Fruit fly (Drosophila melanogaster): ENCODE measurements around the gene ppk21.

The ppk21 gene

DNA sequence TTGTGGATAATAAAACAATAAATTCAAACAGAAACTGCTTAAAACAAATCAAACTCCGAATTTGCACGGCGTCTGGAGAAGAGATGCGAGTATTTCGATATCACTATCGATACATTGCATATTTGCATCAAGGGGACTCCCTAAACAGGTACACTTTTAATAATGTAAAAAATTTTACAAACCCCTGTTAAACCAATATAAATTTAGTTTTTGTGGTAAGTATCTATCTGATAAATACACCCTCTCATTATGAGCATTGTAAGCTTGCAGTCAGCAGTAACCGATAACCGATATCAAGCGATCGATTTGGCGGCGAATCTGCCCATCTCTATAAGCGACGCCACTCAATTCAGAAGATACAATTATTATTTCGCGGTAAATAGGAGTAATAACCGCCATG, 10.8 kb downstream of the ppk21 start, which contains the start of the genes Bub3 and Cap-D2 (continued):
- TF ChIP-seq toy (GFP tag; IDR thresholded peaks at IDR 0.05) (no peak), Usf (GFP tag; optimal IDR thresholded peaks at IDR 0.05) (no peak), oc (tag; optimal IDR thresholded peaks at IDR 0.05) (peak; percentile 12), CG31441 (GFP tag; IDR thresholded peaks at IDR 0.05) (no peak), sob (GFP tag; IDR thresholded peaks at IDR 0.05) (peak; percentile 85), CG17829 (tag; optimal IDR thresholded peaks at IDR 0.05) (peak; percentile 49), br (optimal IDR thresholded peaks at IDR 0.05) (no peak), Hr3 (GFP tag; optimal IDR thresholded peaks at IDR 0.05) (peak; percentile 59), Tbp (GFP tag; optimal IDR thresholded peaks at IDR 0.05) (no peak), CG12236 (GFP tag; optimal IDR thresholded peaks at IDR 0.05) (peak; percentile 38), CG13624 (GFP tag; optimal IDR thresholded peaks at IDR 0.05) (peak; percentile 82), CG6813 (GFP tag; optimal IDR thresholded peaks at IDR 0.05) (no peak), Gug (GFP tag; IDR thresholded peaks at IDR 0.05) (peak; percentile 63; the same call in 3 of the 4 replicates), CG30020 (tag; optimal IDR thresholded peaks at IDR 0.05) (no peak), CG7786 (GFP tag; optimal IDR thresholded peaks at IDR 0.05) (peak; percentile 58), CG10321 (GFP tag; IDR thresholded peaks at IDR 0.05) (no peak), fd64A (GFP tag; optimal IDR thresholded peaks at IDR 0.05) (no peak), CG2712 (tag; optimal IDR thresholded peaks at IDR 0.05) (peak; percentile 73), H15 (GFP tag; IDR thresholded peaks at IDR 0.05) (no peak), CG8089 (GFP tag; optimal IDR thresholded peaks at IDR 0.05) (peak; percentile 73), B-H1 (GFP tag; IDR thresholded peaks at IDR 0.05) (peak; percentile 47; the same call in 2 of the 3 replicates), CG7839 (tag; optimal IDR thresholded peaks at IDR 0.05) (peak; percentile 64), Neu2 (GFP tag; optimal IDR thresholded peaks at IDR 0.05; ENCODE audit: borderline replicate concordance) (peak; percentile 12), CG17802 (tag; optimal IDR thresholded peaks at IDR 0.05) (peak; percentile 37), CG32767 (GFP tag; IDR thresholded peaks at IDR 0.05) (peak; percentile 26; the same call in 1 of the 2 replicates), stc (GFP tag; IDR thresholded peaks at IDR 0.05) (peak; percentile 27; the same call in 1 of the 2 replicates), Pdp1 (GFP tag; optimal IDR thresholded peaks at IDR 0.05) (peak; percentile 69 to 70), CG10565 (GFP tag; optimal IDR thresholded peaks at IDR 0.05) (peak; percentile 19), CG4617 (GFP tag; optimal IDR thresholded peaks at IDR 0.05; ENCODE audit: borderline replicate concordance) (peak; percentile 71), lola (GFP tag; optimal IDR thresholded peaks at IDR 0.05) (peak in 1 of 3 experiments; percentile 68), Doc3 (GFP tag; IDR thresholded peaks at IDR 0.05; ENCODE audit: partially characterized antibody) (peak; percentile 86), sim (GFP tag; IDR thresholded peaks at IDR 0.05) (no peak), CG13123 (GFP tag; optimal IDR thresholded peaks at IDR 0.05) (peak; percentile 47), danr (GFP tag; IDR thresholded peaks at IDR 0.05) (0 out of 2 replicates have a peak, but pooled peaks have one; percentile 12), zf30C (GFP tag; optimal IDR thresholded peaks at IDR 0.05) (no peak), ind (GFP tag; optimal IDR thresholded peaks at IDR 0.05) (peak; percentile 78), salm (tag; optimal IDR thresholded peaks at IDR 0.05) (no peak), CG4820 (GFP tag; optimal IDR thresholded peaks at IDR 0.05) (peak; percentile 77), CG8290 (GFP tag; optimal IDR thresholded peaks at IDR 0.05) (peak; percentile 88), CG8290 (tag; optimal IDR thresholded peaks at IDR 0.05) (peak in 1 of 2 experiments; percentile 27), Atf-2 (GFP tag; optimal IDR thresholded peaks at IDR 0.05) (peak; percentile 69), zfh1 (GFP tag; IDR thresholded peaks at IDR 0.05) (peak; percentile 46; the same call in 1 of the 3 replicates), CG1024 (GFP tag; IDR thresholded peaks at IDR 0.05) (peak; percentile 67; the same call in 1 of the 2 replicates), CG30403 (GFP tag; optimal IDR thresholded peaks at IDR 0.05) (peak; percentile 77), NK7.1 (GFP tag; optimal IDR thresholded peaks at IDR 0.05) (no peak), CG12659 (GFP tag; optimal IDR thresholded peaks at IDR 0.05) (peak; percentile 71), trem (tag; optimal IDR thresholded peaks at IDR 0.05) (peak; percentile 87), CG3838 (GFP tag; optimal IDR thresholded peaks at IDR 0.05) (no peak), CG8944 (GFP tag; optimal IDR thresholded peaks at IDR 0.05) (peak; percentile 78), CG2202 (tag; optimal IDR thresholded peaks at IDR 0.05) (peak; percentile 20), disco-r (GFP tag; optimal IDR thresholded peaks at IDR 0.05) (no peak), CG13775 (GFP tag; optimal IDR thresholded peaks at IDR 0.05) (peak; percentile 73)

All from whole organism, embryonic.